Fruit fly (Drosophila melanogaster) whole organism, embryonic: ENCODE results near the gene CG9205.
A peak's percentile ranks its signal among the peaks of the same experiment; 100 is the strongest.

ENCODE experiments used
- Aef1 ChIP-seq: fragments of 200-800 bp; sonication (Bioruptor generic); IDR thresholded peaks from 3 replicates; pipeline ENCODE4 v1.3.6; 2022; ENCODE audit warnings: missing biosample characterization, missing genetic modification characterization
- CG10209 ChIP-seq: fragments of 200-800 bp; sonication (Bioruptor generic); optimal IDR thresholded peaks from 3 replicates; lab custom pipeline; 2017; ENCODE audit warnings: missing biosample characterization, mild to moderate bottlenecking, missing genetic modification characterization, missing genetic modification reagents
- CG12299 ChIP-seq: fragments of 200-800 bp; sonication (Bioruptor generic); optimal IDR thresholded peaks from 2 replicates; lab custom pipeline; 2018; ENCODE audit warnings: missing biosample characterization, mild to moderate bottlenecking, missing genetic modification characterization
- CG12659 ChIP-seq: fragments of 200-800 bp; sonication (Bioruptor generic); optimal IDR thresholded peaks from 3 replicates; lab custom pipeline; 2017; ENCODE audit warnings: mild to moderate bottlenecking, missing biosample characterization, missing genetic modification reagents, missing genetic modification characterization
- CG14050 ChIP-seq: fragments of 200-800 bp; sonication (Bioruptor generic); IDR thresholded peaks from 3 replicates; pipeline ENCODE4 v1.3.6; 2022; ENCODE audit warnings: missing biosample characterization, missing genetic modification characterization
- CG14710 ChIP-seq: fragments of 200-800 bp; sonication (Bioruptor generic); optimal IDR thresholded peaks from 3 replicates; lab custom pipeline; 2019; ENCODE audit warnings: missing biosample characterization, mild to moderate bottlenecking, missing genetic modification characterization, moderate library complexity
- CG15269 ChIP-seq: fragments of 200-800 bp; sonication (Bioruptor generic); optimal IDR thresholded peaks from 2 replicates; lab custom pipeline; 2018; ENCODE audit warnings: missing biosample characterization, mild to moderate bottlenecking, missing genetic modification characterization, moderate library complexity
- CG1647 ChIP-seq: fragments of 200-800 bp; sonication (Bioruptor generic); optimal IDR thresholded peaks from 3 replicates; lab custom pipeline; 2016; ENCODE audit warnings: missing biosample characterization, missing genetic modification characterization
- CG16815 ChIP-seq: fragments of 200-800 bp; sonication (Bioruptor generic); optimal IDR thresholded peaks from 3 replicates; lab custom pipeline; 2017; ENCODE audit warnings: missing biosample characterization, mild to moderate bottlenecking, missing genetic modification characterization
- CG16863 ChIP-seq: fragments of 200-800 bp; sonication (Bioruptor generic); optimal IDR thresholded peaks from 3 replicates; lab custom pipeline; 2016; ENCODE audit warnings: missing biosample characterization, missing genetic modification characterization
- CG30020 ChIP-seq: fragments of 200-800 bp; optimal IDR thresholded peaks from 2 replicates; lab custom pipeline; 2019; ENCODE audit warnings: missing biosample characterization, mild to moderate bottlenecking, missing genetic modification characterization, moderate library complexity
- CG31224 ChIP-seq: fragments of 200-800 bp; sonication (Bioruptor generic); IDR thresholded peaks from 2 replicates; pipeline ENCODE4 v1.3.6; 2022; ENCODE audit warnings: missing biosample characterization, missing genetic modification characterization
- CG34224 ChIP-seq: fragments of 200-800 bp; sonication (Bioruptor generic); IDR thresholded peaks from 3 replicates; pipeline ENCODE4 v1.3.6; 2022; ENCODE audit warnings: missing biosample characterization, missing genetic modification characterization; ENCODE audit not compliant: partially characterized antibody
- CG3995 ChIP-seq: fragments of 200-800 bp; sonication (Bioruptor generic); optimal IDR thresholded peaks from 3 replicates; lab custom pipeline; 2016; ENCODE audit warnings: missing biosample characterization, missing genetic modification characterization
- CG4282 ChIP-seq: fragments of 200-800 bp; sonication (Bioruptor generic); optimal IDR thresholded peaks from 2 replicates; lab custom pipeline; 2016; ENCODE audit warnings: missing biosample characterization, missing genetic modification characterization
- CG4328 ChIP-seq: fragments of 200-800 bp; sonication (Bioruptor generic); optimal IDR thresholded peaks from 3 replicates; lab custom pipeline; 2017; ENCODE audit warnings: missing biosample characterization, missing genetic modification reagents, missing genetic modification characterization
- CG4617 ChIP-seq: fragments of 200-800 bp; sonication (Bioruptor generic); optimal IDR thresholded peaks from 3 replicates; lab custom pipeline; 2016; ENCODE audit warnings: missing biosample characterization, missing genetic modification characterization, borderline replicate concordance
- CG7839 ChIP-seq: fragments of 200-800 bp; sonication (Bioruptor generic); optimal IDR thresholded peaks from 3 replicates; lab custom pipeline; 2018; ENCODE audit warnings: missing biosample characterization, mild to moderate bottlenecking, missing genetic modification characterization, moderate library complexity
- CG8290 ChIP-seq, 3 experiments: fragments of 200-800 bp; sonication (Bioruptor generic); optimal IDR thresholded peaks; 2 replicates each; lab custom pipeline; 2016 to 2019; ENCODE audit warnings: missing biosample characterization in 3 of 3, missing genetic modification characterization in 3 of 3, mild to moderate bottlenecking in 2 of 3, moderate library complexity in 1 of 3
- CG9817 ChIP-seq: fragments of 200-800 bp; sonication (Bioruptor generic); optimal IDR thresholded peaks from 2 replicates; lab custom pipeline; 2018; ENCODE audit warnings: missing biosample characterization, mild to moderate bottlenecking, missing genetic modification characterization, moderate library complexity
- Fer3 ChIP-seq: fragments of 200-800 bp; sonication (Bioruptor generic); optimal IDR thresholded peaks from 2 replicates; lab custom pipeline; 2018; ENCODE audit warnings: missing biosample characterization, mild to moderate bottlenecking, missing genetic modification characterization, moderate library complexity
- H15 ChIP-seq: fragments of 200-800 bp; sonication (Bioruptor generic); IDR thresholded peaks from 3 replicates; pipeline ENCODE4 v1.3.6; 2022; ENCODE audit warnings: missing biosample characterization, missing genetic modification characterization
- H2.0 ChIP-seq: fragments of 200-800 bp; sonication (Bioruptor generic); IDR thresholded peaks from 2 replicates; pipeline ENCODE4 v1.3.6; 2022; ENCODE audit warnings: missing biosample characterization, missing genetic modification characterization
- HLHmδ ChIP-seq: fragments of 200-800 bp; sonication (Bioruptor generic); optimal IDR thresholded peaks from 2 replicates; lab custom pipeline; 2018; ENCODE audit warnings: missing biosample characterization, mild to moderate bottlenecking, missing genetic modification characterization, moderate library complexity
- Hmx ChIP-seq: fragments of 200-800 bp; sonication (Bioruptor generic); optimal IDR thresholded peaks from 2 replicates; lab custom pipeline; 2016; ENCODE audit warnings: missing biosample characterization, missing genetic modification characterization
- Mad ChIP-seq: fragments of 200-800 bp; sonication (Bioruptor generic); optimal IDR thresholded peaks from 2 replicates; lab custom pipeline; 2016; ENCODE audit warnings: missing biosample characterization, missing genetic modification characterization
- NC2α ChIP-seq: fragments of 200-800 bp; sonication (Bioruptor generic); optimal IDR thresholded peaks from 2 replicates; lab custom pipeline; 2016; ENCODE audit warnings: missing biosample characterization, missing genetic modification characterization
- PHDP ChIP-seq: fragments of 200-800 bp; sonication (Bioruptor generic); optimal IDR thresholded peaks from 3 replicates; lab custom pipeline; 2018; ENCODE audit warnings: missing biosample characterization, mild to moderate bottlenecking, missing genetic modification characterization, moderate library complexity
- Vsx1 ChIP-seq: fragments of 200-800 bp; sonication (Bioruptor generic); optimal IDR thresholded peaks from 2 replicates; lab custom pipeline; 2017; ENCODE audit warnings: missing biosample characterization, mild to moderate bottlenecking, missing genetic modification characterization, missing genetic modification reagents
- amos ChIP-seq: fragments of 200-800 bp; sonication (Bioruptor generic); IDR thresholded peaks from 2 replicates; pipeline ENCODE4 v1.3.6; 2022; ENCODE audit warnings: missing biosample characterization, missing genetic modification characterization; ENCODE audit not compliant: partially characterized antibody
- crol ChIP-seq: fragments of 200-800 bp; sonication (Bioruptor generic); IDR thresholded peaks from 2 replicates; pipeline ENCODE4 v1.3.6; 2022; ENCODE audit warnings: missing biosample characterization, missing genetic modification characterization
- crp ChIP-seq, 2 experiments: fragments of 200-800 bp; sonication (Bioruptor generic); optimal IDR thresholded peaks; 2 replicates in 1 of 2; 3 replicates in 1 of 2; lab custom pipeline; 2017; ENCODE audit warnings: missing biosample characterization in 2 of 2, missing genetic modification characterization in 2 of 2, mild to moderate bottlenecking in 1 of 2, moderate library complexity in 1 of 2
- ems ChIP-seq: fragments of 200-800 bp; sonication (Bioruptor generic); optimal IDR thresholded peaks from 3 replicates; lab custom pipeline; 2016; ENCODE audit warnings: missing biosample characterization, missing genetic modification characterization
- fd3F ChIP-seq: fragments of 200-800 bp; sonication (Bioruptor generic); optimal IDR thresholded peaks from 2 replicates; lab custom pipeline; 2018; ENCODE audit warnings: missing biosample characterization, mild to moderate bottlenecking, missing genetic modification characterization, moderate library complexity
- fd64A ChIP-seq: fragments of 200-800 bp; sonication (Bioruptor generic); optimal IDR thresholded peaks from 3 replicates; lab custom pipeline; 2018; ENCODE audit warnings: missing biosample characterization, mild to moderate bottlenecking, missing genetic modification characterization
- gcm ChIP-seq: fragments of 200-800 bp; sonication (Bioruptor generic); optimal IDR thresholded peaks from 2 replicates; lab custom pipeline; 2019; ENCODE audit warnings: missing biosample characterization, mild to moderate bottlenecking, missing genetic modification characterization, moderate library complexity
- gsb ChIP-seq: fragments of 200-800 bp; sonication (Bioruptor generic); IDR thresholded peaks from 2 replicates; pipeline ENCODE4 v1.3.6; 2022; ENCODE audit warnings: missing biosample characterization, missing genetic modification characterization
- gsb-n ChIP-seq: fragments of 200-800 bp; sonication (Bioruptor generic); optimal IDR thresholded peaks from 3 replicates; lab custom pipeline; 2018; ENCODE audit warnings: missing biosample characterization, mild to moderate bottlenecking, missing genetic modification characterization
- hb ChIP-seq: fragments of 200-800 bp; sonication (Bioruptor generic); IDR thresholded peaks from 3 replicates; pipeline ENCODE4 v1.3.6; 2022; ENCODE audit warnings: missing biosample characterization, missing genetic modification characterization; ENCODE audit not compliant: partially characterized antibody
- hkb ChIP-seq, 2 experiments: fragments of 200-800 bp in 1 of 2; fragments of >200 bp in 1 of 2; sonication (Bioruptor generic) in 1 of 2; IDR thresholded peaks in 1 of 2; optimal IDR thresholded peaks in 1 of 2; 2 replicates each; pipeline versions ENCODE4 v1.3.6 to Lab custom; 2017 to 2022; ENCODE audit warnings: missing biosample characterization in 1 of 2, missing genetic modification characterization in 1 of 2
- hth ChIP-seq: fragments of >200 bp; optimal IDR thresholded peaks from 2 replicates; lab custom pipeline; 2017; ENCODE audit warnings: inconsistent platforms
- maf-S ChIP-seq: fragments of 200-800 bp; sonication (Bioruptor generic); optimal IDR thresholded peaks from 2 replicates; lab custom pipeline; 2016; ENCODE audit warnings: missing biosample characterization, missing genetic modification characterization
- mam ChIP-seq: fragments of 200-800 bp; sonication (Bioruptor generic); optimal IDR thresholded peaks from 3 replicates; lab custom pipeline; 2016; ENCODE audit warnings: missing biosample characterization, missing genetic modification characterization
- pb ChIP-seq: fragments of 200-800 bp; sonication (Bioruptor generic); optimal IDR thresholded peaks from 3 replicates; lab custom pipeline; 2016; ENCODE audit warnings: missing biosample characterization, missing genetic modification characterization
- psq ChIP-seq: fragments of 200-800 bp; sonication (Bioruptor generic); optimal IDR thresholded peaks from 2 replicates; lab custom pipeline; 2017; ENCODE audit warnings: missing biosample characterization, missing genetic modification characterization
- ranshi ChIP-seq: fragments of 200-800 bp; sonication (Bioruptor generic); IDR thresholded peaks from 2 replicates; pipeline ENCODE4 v1.3.6; 2022; ENCODE audit warnings: missing biosample characterization, missing genetic modification characterization
- slbo ChIP-seq: fragments of 200-800 bp; sonication (Bioruptor generic); IDR thresholded peaks from 2 replicates; pipeline ENCODE4 v1.3.6; 2022; ENCODE audit warnings: missing biosample characterization, missing genetic modification characterization
- ssp ChIP-seq: fragments of 200-800 bp; sonication (Bioruptor generic); IDR thresholded peaks from 2 replicates; pipeline ENCODE4 v1.3.6; 2022; ENCODE audit warnings: missing biosample characterization, missing genetic modification characterization
- stwl ChIP-seq: fragments of 200-800 bp; sonication (Bioruptor generic); optimal IDR thresholded peaks from 3 replicates; lab custom pipeline; 2018; ENCODE audit warnings: missing biosample characterization, mild to moderate bottlenecking, missing genetic modification characterization, moderate library complexity
- usp ChIP-seq: fragments of >200 bp; optimal IDR thresholded peaks from 2 replicates; lab custom pipeline; 2017; ENCODE audit warnings: missing biosample characterization, missing genetic modification characterization

Gene CG9205

dm6 chr3L:1034887-1035260, 377 bp downstream of the CG9205 start (continued):
- TF ChIP-seq Fer3 (tag; lab: Kevin White, UChicago) (peak; percentile 62), maf-S (GFP tag; lab: Kevin White, UChicago) (no peak), ranshi (GFP tag; lab: Robert Waterston, UW) (0 out of 2 replicates have a peak, but pooled peaks have one; percentile 26), Vsx1 (peak; percentile 85), CG14050 (no peak), CG15269 (tag; lab: Kevin White, UChicago) (peak; percentile 45), crp (GFP tag; optimal IDR thresholded peaks at IDR 0.05; lab: Kevin White, UChicago) (no peak), CG14710 (tag; lab: Kevin White, UChicago) (peak; percentile 68), H15 (GFP tag; lab: Robert Waterston, UW) (0 out of 3 replicates have a peak, but pooled peaks have one; percentile 32), CG16815 (GFP tag; lab: Kevin White, UChicago) (no peak), gsb (GFP tag; lab: Robert Waterston, UW) (no peak; the same call in 1 of the 2 replicates), ssp (0 out of 2 replicates have a peak, but pooled peaks have one; percentile 22), NC2α (GFP tag; lab: Kevin White, UChicago) (no peak), amos (GFP tag; lab: Robert Waterston, UW) (peak; percentile 66), Aef1 (GFP tag; lab: Robert Waterston, UW) (no peak; the same call in 2 of the 3 replicates), PHDP (peak; percentile 39), usp (GFP tag; lab: Kevin White, UChicago) (no peak), gcm (no peak), CG16863 (GFP tag; lab: Kevin White, UChicago) (peak; percentile 99), CG10209 (GFP tag; lab: Kevin White, UChicago) (peak; percentile 21), CG4282 (no peak), crol (GFP tag; lab: Robert Waterston, UW) (no peak), CG12299 (tag; lab: Kevin White, UChicago) (no peak), psq (GFP tag; lab: Kevin White, UChicago) (no peak), CG3995 (GFP tag; lab: Kevin White, UChicago) (peak; percentile 37), H2.0 (GFP tag; lab: Robert Waterston, UW) (peak; percentile 36; the same call in 1 of the 2 replicates), Mad (no peak), CG34224 (GFP tag; lab: Robert Waterston, UW) (peak; percentile 80), stwl (tag; lab: Kevin White, UChicago) (peak; percentile 89), HLHmδ (GFP tag; lab: Kevin White, UChicago) (peak; percentile 43), hth (no peak), CG1647 (GFP tag; lab: Kevin White, UChicago) (no peak), hb (GFP tag; lab: Robert Waterston, UW) (peak; percentile 87), fd64A (GFP tag; lab: Kevin White, UChicago) (no peak), hkb (optimal IDR thresholded peaks at IDR 0.05; lab: Kevin White, UChicago) (no peak), hkb (GFP tag; IDR thresholded peaks at IDR 0.05; lab: Robert Waterston, UW) (no peak), fd3F (GFP tag; lab: Kevin White, UChicago) (peak; percentile 11), ems (GFP tag; lab: Kevin White, UChicago) (no peak), CG4328 (GFP tag; lab: Kevin White, UChicago) (peak; percentile 59), CG9817 (peak; percentile 75), CG30020 (tag; lab: Kevin White, UChicago) (no peak), slbo (GFP tag; lab: Robert Waterston, UW) (peak; percentile 64), CG12659 (GFP tag; lab: Kevin White, UChicago) (peak; percentile 70), mam (no peak), CG4617 (peak; percentile 36), gsb-n (tag; lab: Kevin White, UChicago) (no peak), CG31224 (GFP tag; lab: Robert Waterston, UW) (no peak), CG8290 (GFP tag; optimal IDR thresholded peaks at IDR 0.05; lab: Kevin White, UChicago) (peak; percentile 92), CG8290 (tag; optimal IDR thresholded peaks at IDR 0.05; lab: Kevin White, UChicago) (peak in 1 of 2 experiments; percentile 73), pb (GFP tag; lab: Kevin White, UChicago) (no peak), CG7839 (tag; lab: Kevin White, UChicago) (peak; percentile 56), Hmx (GFP tag; lab: Kevin White, UChicago) (no peak)
